Fruit fly (Drosophila melanogaster): ENCODE measurements around the gene Prosbeta2.

Gene Prosbeta2

dm6 chr3L:14999284-15000019, at the start of gene Prosbeta2, which contains the start of gene mRpL39:
Gene Prosbeta2 (plus strand): TSS chr3L:14999951.
Gene mRpL39 (minus strand): TSS chr3L:14999666.
- TF ChIP-seq CG8478 (optimal IDR thresholded peaks at IDR 0.05) (no peak), CTCF (optimal IDR thresholded peaks at IDR 0.05) (no peak)

dm6 chr3L:14952858-14953669, 46.7 kb upstream of the Prosbeta2 start:
- TF ChIP-seq CG8478 (optimal IDR thresholded peaks at IDR 0.05) = no peak
- TF ChIP-seq CTCF (optimal IDR thresholded peaks at IDR 0.05) = no peak

dm6 chr3L:14956288-14957032, 43.3 kb upstream of the Prosbeta2 start:
- no peak for TF ChIP-seq CTCF (optimal IDR thresholded peaks at IDR 0.05)
- TF ChIP-seq CG8478 (optimal IDR thresholded peaks at IDR 0.05) = no peak

dm6 chr3L:14957033-14957328, 42.8 kb upstream of the Prosbeta2 start:
- TF ChIP-seq CTCF (optimal IDR thresholded peaks at IDR 0.05) (no peak), CG8478 (optimal IDR thresholded peaks at IDR 0.05) (no peak)

- TF ChIP-seq CG8478 (optimal IDR thresholded peaks at IDR 0.05) (no peak), CTCF (optimal IDR thresholded peaks at IDR 0.05) (no peak)
These were observed 41.0 kb upstream of the Prosbeta2 start for dm6 chr3L:14958613-14959327.

- TF ChIP-seq CTCF (optimal IDR thresholded peaks at IDR 0.05) (no peak), CG8478 (optimal IDR thresholded peaks at IDR 0.05) (no peak)
These were observed 39.2 kb upstream of the Prosbeta2 start for dm6 chr3L:14960549-14960948.

dm6 chr3L:14961027-14961426, 38.7 kb upstream of the Prosbeta2 start:
- TF ChIP-seq CTCF (optimal IDR thresholded peaks at IDR 0.05) (no peak), CG8478 (optimal IDR thresholded peaks at IDR 0.05) (no peak)

- TF ChIP-seq CG8478 (optimal IDR thresholded peaks at IDR 0.05) (no peak), CTCF (optimal IDR thresholded peaks at IDR 0.05) (no peak)
These were observed 37.0 kb upstream of the Prosbeta2 start for dm6 chr3L:14962729-14963128.

dm6 chr3L:14964862-14965261, 34.9 kb upstream of the Prosbeta2 start:
- TF ChIP-seq CTCF (optimal IDR thresholded peaks at IDR 0.05) (no peak), CG8478 (optimal IDR thresholded peaks at IDR 0.05) (no peak)

dm6 chr3L:14966199-14966858, 33.4 kb upstream of the Prosbeta2 start:
- TF ChIP-seq CG8478 (optimal IDR thresholded peaks at IDR 0.05) = no peak
- no peak for TF ChIP-seq CTCF (optimal IDR thresholded peaks at IDR 0.05)

- TF ChIP-seq CG8478 (optimal IDR thresholded peaks at IDR 0.05) = no peak
- no peak for TF ChIP-seq CTCF (optimal IDR thresholded peaks at IDR 0.05)
These were observed 31.8 kb upstream of the Prosbeta2 start for dm6 chr3L:14967691-14968538.

- TF ChIP-seq CTCF (optimal IDR thresholded peaks at IDR 0.05) (no peak), CG8478 (optimal IDR thresholded peaks at IDR 0.05) (no peak)
These were observed 31.2 kb upstream of the Prosbeta2 start for dm6 chr3L:14968553-14968952.

- TF ChIP-seq CG8478 (optimal IDR thresholded peaks at IDR 0.05) (no peak), CTCF (optimal IDR thresholded peaks at IDR 0.05) (no peak)
These were observed 30.6 kb upstream of the Prosbeta2 start, which contains the start of gene Tom for dm6 chr3L:14969171-14969570. Gene Tom (plus strand): TSS chr3L:14969344.

Data from S2 (cell line).